Fruit fly (Drosophila melanogaster) whole organism, embryonic: ENCODE measurements around the gene sob.
A peak's percentile ranks its signal among the peaks of the same experiment; 100 is the strongest.

ENCODE experiments used
- CG10147 ChIP-seq: fragments of 200-800 bp; sonication (Bioruptor generic); optimal IDR thresholded peaks from 2 replicates; lab custom pipeline; 2019; ENCODE audit warnings: missing biosample characterization, mild to moderate bottlenecking, missing genetic modification characterization, moderate library complexity
- CG11723 ChIP-seq: fragments of 200-800 bp; sonication (Bioruptor generic); optimal IDR thresholded peaks from 2 replicates; lab custom pipeline; 2017; ENCODE audit warnings: missing biosample characterization, mild to moderate bottlenecking, missing genetic modification characterization
- CG12155 ChIP-seq: fragments of 200-800 bp; sonication (Bioruptor generic); optimal IDR thresholded peaks from 3 replicates; lab custom pipeline; 2016; ENCODE audit warnings: missing biosample characterization, missing genetic modification characterization
- CG14710 ChIP-seq: fragments of 200-800 bp; sonication (Bioruptor generic); optimal IDR thresholded peaks from 3 replicates; lab custom pipeline; 2019; ENCODE audit warnings: missing biosample characterization, mild to moderate bottlenecking, missing genetic modification characterization, moderate library complexity
- CG14965 ChIP-seq: fragments of 200-800 bp; sonication (Bioruptor generic); optimal IDR thresholded peaks from 2 replicates; lab custom pipeline; 2016; ENCODE audit warnings: missing biosample characterization, missing genetic modification characterization, borderline replicate concordance
- CG17385 ChIP-seq: fragments of 200-800 bp; sonication (Bioruptor generic); optimal IDR thresholded peaks from 3 replicates; lab custom pipeline; 2018; ENCODE audit warnings: missing biosample characterization, mild to moderate bottlenecking, missing genetic modification characterization
- CG1832 ChIP-seq: fragments of 200-800 bp; sonication (Bioruptor generic); optimal IDR thresholded peaks from 2 replicates; lab custom pipeline; 2017; ENCODE audit warnings: missing biosample characterization, mild to moderate bottlenecking, missing genetic modification characterization, inconsistent platforms
- CG18476 ChIP-seq: fragments of 200-800 bp; sonication (Bioruptor generic); optimal IDR thresholded peaks from 2 replicates; lab custom pipeline; 2016; ENCODE audit warnings: missing biosample characterization, mild to moderate bottlenecking, missing genetic modification characterization
- CG3163 ChIP-seq: fragments of 200-800 bp; sonication (Bioruptor generic); optimal IDR thresholded peaks from 3 replicates; lab custom pipeline; 2016; ENCODE audit warnings: missing biosample characterization, missing genetic modification characterization
- CG3838 ChIP-seq: fragments of 200-800 bp; sonication (Bioruptor generic); optimal IDR thresholded peaks from 3 replicates; lab custom pipeline; 2016; ENCODE audit warnings: missing biosample characterization, missing genetic modification characterization
- CG4854 ChIP-seq: fragments of 200-800 bp; sonication (Bioruptor generic); optimal IDR thresholded peaks from 2 replicates; lab custom pipeline; 2016; ENCODE audit warnings: missing biosample characterization, missing genetic modification characterization, inconsistent platforms
- CG5245 ChIP-seq: fragments of 200-800 bp; sonication (Bioruptor generic); optimal IDR thresholded peaks from 3 replicates; lab custom pipeline; 2016; ENCODE audit warnings: missing biosample characterization, missing genetic modification characterization
- CG9932 ChIP-seq: fragments of 200-800 bp; sonication (Bioruptor generic); IDR thresholded peaks from 2 replicates; pipeline ENCODE4 v1.3.6; 2022; ENCODE audit warnings: missing biosample characterization, missing genetic modification characterization
- CrebB ChIP-seq: fragments of 200-800 bp; sonication (Bioruptor generic); optimal IDR thresholded peaks from 3 replicates; lab custom pipeline; 2018; ENCODE audit warnings: missing biosample characterization, mild to moderate bottlenecking, missing genetic modification characterization
- D ChIP-seq, 2 experiments: fragments of 200-800 bp in 1 of 2; fragments of >200 bp in 1 of 2; sonication (Bioruptor generic) in 1 of 2; optimal IDR thresholded peaks; 2 replicates in 1 of 2; 3 replicates in 1 of 2; lab custom pipeline; 2017; ENCODE audit warnings: mild to moderate bottlenecking in 1 of 2, missing biosample characterization in 1 of 2, missing genetic modification characterization in 1 of 2, missing genetic modification reagents in 1 of 2
- D19A ChIP-seq: fragments of 200-800 bp; optimal IDR thresholded peaks from 3 replicates; lab custom pipeline; 2019; ENCODE audit warnings: missing biosample characterization, mild to moderate bottlenecking, missing genetic modification characterization, moderate library complexity
- Deaf1 ChIP-seq: fragments of 200-800 bp; optimal IDR thresholded peaks from 3 replicates; lab custom pipeline; 2019; ENCODE audit warnings: missing biosample characterization, mild to moderate bottlenecking, missing genetic modification characterization, moderate library complexity
- E2f1 ChIP-seq: fragments of 200-800 bp; sonication (Bioruptor generic); IDR thresholded peaks from 2 replicates; pipeline ENCODE4 v1.3.6; 2022; ENCODE audit warnings: missing biosample characterization, missing genetic modification characterization
- Ets97D ChIP-seq: fragments of 200-800 bp; sonication (Bioruptor generic); optimal IDR thresholded peaks from 3 replicates; lab custom pipeline; 2016; ENCODE audit warnings: missing biosample characterization, missing genetic modification characterization
- H15 ChIP-seq: fragments of 200-800 bp; sonication (Bioruptor generic); IDR thresholded peaks from 3 replicates; pipeline ENCODE4 v1.3.6; 2022; ENCODE audit warnings: missing biosample characterization, missing genetic modification characterization
- HLH4C ChIP-seq: fragments of 200-800 bp; sonication (Bioruptor generic); IDR thresholded peaks from 3 replicates; pipeline ENCODE4 v1.3.6; 2022; ENCODE audit warnings: missing biosample characterization, missing genetic modification characterization; ENCODE audit not compliant: partially characterized antibody
- Hey ChIP-seq: fragments of 200-800 bp; sonication (Bioruptor generic); optimal IDR thresholded peaks from 3 replicates; lab custom pipeline; 2018; ENCODE audit warnings: missing biosample characterization, mild to moderate bottlenecking, missing genetic modification characterization
- Med ChIP-seq: fragments of 200-800 bp; sonication (Bioruptor generic); peaks from one replicate; lab custom pipeline; 2016; ENCODE audit warnings: missing biosample characterization, missing genetic modification characterization, mild to moderate bottlenecking, inconsistent platforms, moderate library complexity
- Mrtf ChIP-seq: fragments of 200-800 bp; sonication (Bioruptor generic); IDR thresholded peaks from 3 replicates; pipeline ENCODE4 v1.3.6; 2022; ENCODE audit warnings: missing biosample characterization, missing genetic modification characterization
- Spps ChIP-seq: fragments of 200-800 bp; sonication (Bioruptor generic); optimal IDR thresholded peaks from 2 replicates; lab custom pipeline; 2018; ENCODE audit warnings: missing biosample characterization, mild to moderate bottlenecking, missing genetic modification characterization
- Trl ChIP-seq, 3 experiments: fragments of >200 bp in 2 of 3; fragments of 200-800 bp in 1 of 3; sonication (Bioruptor generic) in 1 of 3; optimal IDR thresholded peaks; 2 replicates in 1 of 3; 3 replicates in 2 of 3; lab custom pipeline; 2016 to 2017; ENCODE audit warnings: missing biosample characterization in 1 of 3, missing genetic modification characterization in 1 of 3
- Usf ChIP-seq: fragments of 200-800 bp; sonication (Bioruptor generic); optimal IDR thresholded peaks from 2 replicates; lab custom pipeline; 2017; ENCODE audit warnings: missing genotype, missing biosample characterization, missing genetic modification characterization
- ac ChIP-seq: fragments of 200-800 bp; sonication (Bioruptor generic); optimal IDR thresholded peaks from 3 replicates; lab custom pipeline; 2017; ENCODE audit warnings: missing biosample characterization, mild to moderate bottlenecking, missing genetic modification characterization
- ap ChIP-seq: fragments of 200-800 bp; sonication (Bioruptor generic); IDR thresholded peaks from 2 replicates; pipeline ENCODE4 v1.3.6; 2022; ENCODE audit warnings: missing biosample characterization, missing genetic modification characterization
- bsh ChIP-seq, 2 experiments: fragments of 200-800 bp; sonication (Bioruptor generic); optimal IDR thresholded peaks; 2 replicates each; lab custom pipeline; 2017 to 2018; ENCODE audit warnings: mild to moderate bottlenecking in 2 of 2, missing biosample characterization in 2 of 2, missing genetic modification characterization in 2 of 2, moderate library complexity in 1 of 2
- chif ChIP-seq, 2 experiments: fragments of 200-800 bp; sonication (Bioruptor generic); optimal IDR thresholded peaks; 3 replicates each; lab custom pipeline; 2016; ENCODE audit warnings: missing biosample characterization in 2 of 2, missing genetic modification characterization in 2 of 2
- crol ChIP-seq: fragments of 200-800 bp; sonication (Bioruptor generic); IDR thresholded peaks from 2 replicates; pipeline ENCODE4 v1.3.6; 2022; ENCODE audit warnings: missing biosample characterization, missing genetic modification characterization
- danr ChIP-seq: fragments of 200-800 bp; sonication (Bioruptor generic); IDR thresholded peaks from 2 replicates; pipeline ENCODE4 v1.3.6; 2022; ENCODE audit warnings: missing biosample characterization, missing genetic modification characterization
- ems ChIP-seq: fragments of 200-800 bp; sonication (Bioruptor generic); optimal IDR thresholded peaks from 3 replicates; lab custom pipeline; 2016; ENCODE audit warnings: missing biosample characterization, missing genetic modification characterization
- eve ChIP-seq, 2 experiments: fragments of >200 bp; optimal IDR thresholded peaks; 2 replicates each; lab custom pipeline; 2017; ENCODE audit warnings: missing biosample characterization in 2 of 2, missing genetic modification characterization in 2 of 2
- fru ChIP-seq: fragments of >200 bp; optimal IDR thresholded peaks from 2 replicates; lab custom pipeline; 2017
- fu2 ChIP-seq: fragments of 200-800 bp; sonication (Bioruptor generic); optimal IDR thresholded peaks from 2 replicates; lab custom pipeline; 2016; ENCODE audit warnings: missing biosample characterization, missing genetic modification characterization
- grau ChIP-seq: fragments of 200-800 bp; optimal IDR thresholded peaks from 3 replicates; lab custom pipeline; 2019; ENCODE audit warnings: missing biosample characterization, mild to moderate bottlenecking, missing genetic modification characterization, moderate library complexity
- gsb-n ChIP-seq: fragments of 200-800 bp; sonication (Bioruptor generic); optimal IDR thresholded peaks from 3 replicates; lab custom pipeline; 2018; ENCODE audit warnings: missing biosample characterization, mild to moderate bottlenecking, missing genetic modification characterization
- ken ChIP-seq: fragments of 200-800 bp; sonication (Bioruptor generic); IDR thresholded peaks from 3 replicates; pipeline ENCODE4 v1.3.6; 2022; ENCODE audit warnings: missing biosample characterization, missing genetic modification characterization
- lmd ChIP-seq: fragments of 200-800 bp; sonication (Bioruptor generic); IDR thresholded peaks from 2 replicates; pipeline ENCODE4 v1.3.6; 2022; ENCODE audit warnings: missing biosample characterization, missing genetic modification characterization
- onecut ChIP-seq: fragments of 200-800 bp; sonication (Bioruptor generic); IDR thresholded peaks from 2 replicates; pipeline ENCODE4 v1.3.6; 2022; ENCODE audit warnings: missing biosample characterization, missing genetic modification characterization
- org-1 ChIP-seq: fragments of 200-800 bp; sonication (Bioruptor generic); optimal IDR thresholded peaks from 2 replicates; lab custom pipeline; 2017; ENCODE audit warnings: missing biosample characterization, missing genetic modification characterization
- peb ChIP-seq: fragments of 200-800 bp; sonication (Bioruptor generic); IDR thresholded peaks from 2 replicates; pipeline ENCODE4 v1.3.6; 2022; ENCODE audit warnings: missing biosample characterization, missing genetic modification characterization
- ro ChIP-seq: fragments of 200-800 bp; sonication (Bioruptor generic); IDR thresholded peaks from 2 replicates; pipeline ENCODE4 v1.3.6; 2022; ENCODE audit warnings: missing biosample characterization, missing genetic modification characterization
- seq ChIP-seq: fragments of 200-800 bp; sonication (Bioruptor generic); IDR thresholded peaks from 2 replicates; pipeline ENCODE4 v1.3.6; 2022; ENCODE audit warnings: missing biosample characterization, missing genetic modification characterization
- stc ChIP-seq: fragments of 200-800 bp; sonication (Bioruptor generic); IDR thresholded peaks from 2 replicates; pipeline ENCODE4 v1.3.6; 2022; ENCODE audit warnings: missing biosample characterization, missing genetic modification characterization
- tll ChIP-seq, 2 experiments: fragments of 200-800 bp in 1 of 2; fragments of >200 bp in 1 of 2; sonication (Bioruptor generic) in 1 of 2; optimal IDR thresholded peaks; 2 replicates each; lab custom pipeline; 2017 to 2019; ENCODE audit warnings: missing biosample characterization in 2 of 2, missing genetic modification characterization in 2 of 2, mild to moderate bottlenecking in 1 of 2, moderate library complexity in 1 of 2
- ttk ChIP-seq: fragments of 200-800 bp; sonication (Bioruptor generic); IDR thresholded peaks from 2 replicates; pipeline ENCODE4 v2.1.2; 2022; ENCODE audit warnings: missing biosample characterization, missing genetic modification characterization
- tup ChIP-seq: fragments of 200-800 bp; sonication (Bioruptor generic); optimal IDR thresholded peaks from 2 replicates; lab custom pipeline; 2016; ENCODE audit warnings: missing biosample characterization, mild to moderate bottlenecking, missing genetic modification characterization, moderate library complexity
- wdn ChIP-seq: fragments of 200-800 bp; sonication (Bioruptor generic); IDR thresholded peaks from 2 replicates; pipeline ENCODE4 v1.3.6; 2022; ENCODE audit warnings: missing biosample characterization, missing genetic modification characterization
- yki ChIP-seq: fragments of >200 bp; optimal IDR thresholded peaks from 3 replicates; lab custom pipeline; 2018

The sob gene

dm6 chr2L:3587286-3587685 lies 6.7 kb upstream of the sob start (continued):
- no peak for TF ChIP-seq CG3163 (GFP tag; lab: Kevin White, UChicago)
- TF ChIP-seq CG3838 (GFP tag; lab: Kevin White, UChicago): no peak
- TF ChIP-seq org-1 (GFP tag; lab: Kevin White, UChicago): peak; percentile 13
- TF ChIP-seq CG12155 (GFP tag; lab: Kevin White, UChicago): no peak
- no peak for TF ChIP-seq peb (GFP tag; lab: Robert Waterston, UW)
- no peak for TF ChIP-seq CrebB (tag; lab: Kevin White, UChicago)
- no peak for TF ChIP-seq ems (GFP tag; lab: Kevin White, UChicago)
- no peak for TF ChIP-seq eve (GFP tag; optimal IDR thresholded peaks at IDR 0.05; lab: Kevin White, UChicago)
- no peak for TF ChIP-seq ro
- TF ChIP-seq D (optimal IDR thresholded peaks at IDR 0.05; lab: Kevin White, UChicago): no peak
- peak; percentile 21 for TF ChIP-seq D (GFP tag; optimal IDR thresholded peaks at IDR 0.05; lab: Kevin White, UChicago)
- TF ChIP-seq yki (lab: Kevin White, UChicago): no peak
- peak; percentile 65 for TF ChIP-seq CG14710 (tag; lab: Kevin White, UChicago)
- no peak for TF ChIP-seq H15
- TF ChIP-seq CG5245 (GFP tag; lab: Kevin White, UChicago): no peak
- TF ChIP-seq CG17385 (GFP tag; lab: Kevin White, UChicago): peak; percentile 28
- peak; percentile 39 for TF ChIP-seq D19A
- TF ChIP-seq fu2 (GFP tag; lab: Kevin White, UChicago): no peak
- TF ChIP-seq E2f1: 0 out of 2 replicates have a peak, but pooled peaks have one; percentile 25
- no peak for TF ChIP-seq ken (GFP tag; lab: Robert Waterston, UW)
- peak; percentile 49 for TF ChIP-seq grau (tag; lab: Kevin White, UChicago)
- no peak for TF ChIP-seq CG18476
- peak; percentile 48 for TF ChIP-seq Spps (tag; lab: Kevin White, UChicago)
- TF ChIP-seq CG11723 (GFP tag; lab: Kevin White, UChicago): no peak
- TF ChIP-seq ap: no peak
- peak; percentile 33 for TF ChIP-seq gsb-n
- TF ChIP-seq ttk (GFP tag; lab: Robert Waterston, UW): no peak
- TF ChIP-seq CG9932 (GFP tag; lab: Robert Waterston, UW): no peak
- no peak for TF ChIP-seq Deaf1 (tag; lab: Kevin White, UChicago)
- TF ChIP-seq ac (GFP tag; lab: Kevin White, UChicago): no peak
- TF ChIP-seq chif (GFP tag; optimal IDR thresholded peaks at IDR 0.05; lab: Kevin White, UChicago): peak; percentile 28 to 73
- TF ChIP-seq stc: no peak
- no peak for TF ChIP-seq Mrtf (GFP tag; lab: Robert Waterston, UW)
- TF ChIP-seq Ets97D (GFP tag; lab: Kevin White, UChicago): no peak
- no peak for TF ChIP-seq Trl (optimal IDR thresholded peaks at IDR 0.05; lab: Kevin White, UChicago)
- TF ChIP-seq Trl (GFP tag; optimal IDR thresholded peaks at IDR 0.05; lab: Kevin White, UChicago): peak; percentile 15
- TF ChIP-seq tup (GFP tag; lab: Kevin White, UChicago): no peak
- TF ChIP-seq onecut (GFP tag; lab: Robert Waterston, UW): 0 out of 2 replicates have a peak, but pooled peaks have one; percentile 35
- no peak for TF ChIP-seq wdn (GFP tag; lab: Robert Waterston, UW)
- TF ChIP-seq CG4854: no peak
- peak; percentile 69 for TF ChIP-seq Med
- no peak for TF ChIP-seq CG1832
- peak in 1 of 2 experiments; percentile 80 for TF ChIP-seq bsh (GFP tag; optimal IDR thresholded peaks at IDR 0.05; lab: Kevin White, UChicago)
- TF ChIP-seq crol (GFP tag; lab: Robert Waterston, UW): no peak
- TF ChIP-seq HLH4C: no peak
- TF ChIP-seq fru: no peak
- no peak for TF ChIP-seq CG14965 (GFP tag; lab: Kevin White, UChicago)
- peak; percentile 12; the same call in 1 of the 2 replicates for TF ChIP-seq seq (GFP tag; lab: Robert Waterston, UW)
- TF ChIP-seq Usf (GFP tag; lab: Kevin White, UChicago): peak; percentile 11
- no peak for TF ChIP-seq danr (GFP tag; lab: Robert Waterston, UW)
- no peak for TF ChIP-seq Hey (tag; lab: Kevin White, UChicago)
- no peak for TF ChIP-seq tll (GFP tag; optimal IDR thresholded peaks at IDR 0.05; lab: Kevin White, UChicago)
- no peak for TF ChIP-seq CG10147
- peak; percentile 29; the same call in 1 of the 2 replicates for TF ChIP-seq lmd (GFP tag; lab: Robert Waterston, UW)
